Fruit fly (Drosophila melanogaster): Measurements from ENCODE around the gene Fife.

- TF ChIP-seq h (optimal IDR thresholded peaks at IDR 0.05) (no peak), Myc (optimal IDR thresholded peaks at IDR 0.05) (no peak), insv (optimal IDR thresholded peaks at IDR 0.05) (no peak), psq (optimal IDR thresholded peaks at IDR 0.05) (no peak), Sin3A (optimal IDR thresholded peaks at IDR 0.05) (no peak)
These were observed 66.4 kb downstream of the Fife start, which contains the start of gene CG1143 for dm6 chr3L:2645068-2645467.
